Worm (Caenorhabditis elegans): ENCODE data around the gene nos-1.
"Not testable (repeated sequence)": the region's sequence is repeated elsewhere in the genome, so short reads cannot be mapped to it uniquely, and the experiment has no call there.

Gene nos-1

ce11 chrII:10922874-10923273 lies 30.1 kb downstream of the nos-1 start, which contains the start of gene Y19D2B.1:
Y19D2B.1 (minus strand) TSS chrII:10922974.
- not testable (repeated sequence) for TF ChIP-seq nhr-23 (tag; optimal IDR thresholded peaks at IDR 0.05); Y55F3AM.14 (GFP tag; optimal IDR thresholded peaks at IDR 0.05); ama-1 (optimal IDR thresholded peaks at IDR 0.05)

- TF ChIP-seq sem-4 (tag; optimal IDR thresholded peaks at IDR 0.05) (no peak), snpc-4 (tag; optimal IDR thresholded peaks at IDR 0.05) (no peak), ztf-1 (GFP tag; conservative IDR thresholded peaks at IDR 0.05) (no peak), fos-1 (tag; optimal IDR thresholded peaks at IDR 0.05) (peak; percentile 60), C34F6.9 (tag; optimal IDR thresholded peaks at IDR 0.05) (no peak), nhr-11 (tag; optimal IDR thresholded peaks at IDR 0.05) (no peak), ztf-11 (tag; optimal IDR thresholded peaks at IDR 0.05) (no peak)
These were observed 34.6 kb downstream of the nos-1 start, which contains the start of gene tba-4 for ce11 chrII:10918293-10918756. tba-4 (plus strand) TSS chrII:10918706.

ce11 chrII:10917174-10917573 lies 35.8 kb downstream of the nos-1 start, which contains the start of gene F44F4.10:
F44F4.10 (minus strand) TSS chrII:10917274.
- TF ChIP-seq elt-1 (tag; optimal IDR thresholded peaks at IDR 0.05) (no peak), crh-2 (tag; optimal IDR thresholded peaks at IDR 0.05) (no peak), snpc-4 (tag; optimal IDR thresholded peaks at IDR 0.05) (no peak), lin-11 (tag; optimal IDR thresholded peaks at IDR 0.05) (no peak), nhr-129 (tag; optimal IDR thresholded peaks at IDR 0.05) (no peak), nhr-12 (tag; optimal IDR thresholded peaks at IDR 0.05) (no peak), nhr-237 (tag; optimal IDR thresholded peaks at IDR 0.05) (no peak), zag-1 (tag; optimal IDR thresholded peaks at IDR 0.05) (no peak), nhr-10 (tag; optimal IDR thresholded peaks at IDR 0.05) (no peak), nhr-21 (tag; optimal IDR thresholded peaks at IDR 0.05) (no peak), nhr-77 (tag; optimal IDR thresholded peaks at IDR 0.05) (no peak), lin-39 (tag; optimal IDR thresholded peaks at IDR 0.05) (no peak), ztf-1 (GFP tag; conservative IDR thresholded peaks at IDR 0.05) (no peak), lsy-2 (tag; optimal IDR thresholded peaks at IDR 0.05) (no peak), elt-3 (tag; optimal IDR thresholded peaks at IDR 0.05) (no peak), ceh-16 (tag; optimal IDR thresholded peaks at IDR 0.05) (no peak), R02D3.7 (tag; optimal IDR thresholded peaks at IDR 0.05) (no peak)

- TF ChIP-seq lin-13 (GFP tag; optimal IDR thresholded peaks at IDR 0.05) = no peak
These were observed 37.2 kb downstream of the nos-1 start, which contains the start of gene F44F4.9 for ce11 chrII:10915732-10916131. F44F4.9 (minus strand) TSS chrII:10915832.

ce11 chrII:10914366-10914765 lies 38.6 kb downstream of the nos-1 start, which contains the start of gene F44F4.15:
F44F4.15 (plus strand) TSS chrII:10914666.
- no peak for TF ChIP-seq mdl-1 (tag; optimal IDR thresholded peaks at IDR 0.05)
- no peak for TF ChIP-seq unc-39 (tag; optimal IDR thresholded peaks at IDR 0.05)
- TF ChIP-seq nhr-77 (tag; optimal IDR thresholded peaks at IDR 0.05) = no peak
- no peak for TF ChIP-seq dmd-4 (tag; optimal IDR thresholded peaks at IDR 0.05)
- TF ChIP-seq unc-62 (GFP tag; optimal IDR thresholded peaks at IDR 0.05) = no peak
- no peak for TF ChIP-seq nhr-6 (tag; optimal IDR thresholded peaks at IDR 0.05)
- TF ChIP-seq nhr-25 (tag; optimal IDR thresholded peaks at IDR 0.05) = no peak
- TF ChIP-seq ztf-1 (GFP tag; conservative IDR thresholded peaks at IDR 0.05) = no peak
- TF ChIP-seq elt-3 (tag; optimal IDR thresholded peaks at IDR 0.05) = no peak
- TF ChIP-seq skn-1 (tag; optimal IDR thresholded peaks at IDR 0.05) = no peak
- TF ChIP-seq lin-39 (tag; optimal IDR thresholded peaks at IDR 0.05) = no peak
- TF ChIP-seq snpc-4 (tag; optimal IDR thresholded peaks at IDR 0.05) = no peak
- no peak for TF ChIP-seq ceh-16 (tag; optimal IDR thresholded peaks at IDR 0.05)
- no peak for TF ChIP-seq zag-1 (tag; optimal IDR thresholded peaks at IDR 0.05)
- TF ChIP-seq ztf-11 (tag; optimal IDR thresholded peaks at IDR 0.05) = no peak
- no peak for TF ChIP-seq nhr-23 (tag; optimal IDR thresholded peaks at IDR 0.05)

ce11 chrII:10912995-10913394 lies 40.0 kb downstream of the nos-1 start:
- TF ChIP-seq elt-1 (tag; optimal IDR thresholded peaks at IDR 0.05) = no peak
- no peak for TF ChIP-seq ztf-4 (tag; optimal IDR thresholded peaks at IDR 0.05)
- TF ChIP-seq F13H6.1 (tag; optimal IDR thresholded peaks at IDR 0.05) = no peak
- no peak for TF ChIP-seq nhr-11 (tag; optimal IDR thresholded peaks at IDR 0.05)
- no peak for TF ChIP-seq nhr-12 (tag; optimal IDR thresholded peaks at IDR 0.05)
